Worm (Caenorhabditis elegans): ENCODE results near the gene D2007.1.

Gene D2007.1

ce11 chrIII:8129195-8129594, 26.1 kb upstream of the D2007.1 start (continued):
- peak; percentile 8 for TF ChIP-seq ztf-18 (tag; optimal IDR thresholded peaks at IDR 0.05)
- 0 out of 2 replicates have a peak, but pooled peaks have one; percentile 9 for TF ChIP-seq madf-8 (GFP tag; conservative IDR thresholded peaks at IDR 0.05)
- no peak for TF ChIP-seq F37B4.10 (GFP tag; IDR thresholded peaks at IDR 0.05)
- no peak for TF ChIP-seq ama-1 (optimal IDR thresholded peaks at IDR 0.05)
- TF ChIP-seq ama-1 (GFP tag; optimal IDR thresholded peaks at IDR 0.05), result peak in 1 of 2 experiments; percentile 35
- TF ChIP-seq Y53F4B.3 (GFP tag; IDR thresholded peaks at IDR 0.05), result no peak
- no peak for TF ChIP-seq gei-17 (GFP tag; optimal IDR thresholded peaks at IDR 0.05)
- 0 out of 2 replicates have a peak, but pooled peaks have one; percentile 12 for TF ChIP-seq nfya-2 (GFP tag; IDR thresholded peaks at IDR 0.05)
- TF ChIP-seq hmg-20 (GFP tag; IDR thresholded peaks at IDR 0.05), result 0 out of 2 replicates have a peak, but pooled peaks have one; percentile 18
- TF ChIP-seq Y56A3A.18 (GFP tag; IDR thresholded peaks at IDR 0.05), result 0 out of 2 replicates have a peak, but pooled peaks have one; percentile 54
- 0 out of 2 replicates have a peak, but pooled peaks have one; percentile 9 for TF ChIP-seq mcd-1 (GFP tag; IDR thresholded peaks at IDR 0.05)
- TF ChIP-seq ceh-100 (GFP tag; IDR thresholded peaks at IDR 0.05), result peak; percentile 20; the same call in 1 of the 2 replicates
- TF ChIP-seq unc-130 (GFP tag; optimal IDR thresholded peaks at IDR 0.05), result no peak
- TF ChIP-seq athp-1 (tag; optimal IDR thresholded peaks at IDR 0.05), result peak; percentile 56
- peak; percentile 79 for TF ChIP-seq ekl-4 (GFP tag; IDR thresholded peaks at IDR 0.05)
- no peak for TF ChIP-seq mes-4 (tag; optimal IDR thresholded peaks at IDR 0.05)
- TF ChIP-seq rcor-1 (GFP tag; IDR thresholded peaks at IDR 0.05), result peak; percentile 68; the same call in 1 of the 2 replicates
- TF ChIP-seq cebp-1 (GFP tag; IDR thresholded peaks at IDR 0.05), result no peak
- TF ChIP-seq cebp-1 (tag; optimal IDR thresholded peaks at IDR 0.05), result peak; percentile 6
- no peak for TF ChIP-seq nhr-120 (GFP tag; IDR thresholded peaks at IDR 0.05)

DNA sequence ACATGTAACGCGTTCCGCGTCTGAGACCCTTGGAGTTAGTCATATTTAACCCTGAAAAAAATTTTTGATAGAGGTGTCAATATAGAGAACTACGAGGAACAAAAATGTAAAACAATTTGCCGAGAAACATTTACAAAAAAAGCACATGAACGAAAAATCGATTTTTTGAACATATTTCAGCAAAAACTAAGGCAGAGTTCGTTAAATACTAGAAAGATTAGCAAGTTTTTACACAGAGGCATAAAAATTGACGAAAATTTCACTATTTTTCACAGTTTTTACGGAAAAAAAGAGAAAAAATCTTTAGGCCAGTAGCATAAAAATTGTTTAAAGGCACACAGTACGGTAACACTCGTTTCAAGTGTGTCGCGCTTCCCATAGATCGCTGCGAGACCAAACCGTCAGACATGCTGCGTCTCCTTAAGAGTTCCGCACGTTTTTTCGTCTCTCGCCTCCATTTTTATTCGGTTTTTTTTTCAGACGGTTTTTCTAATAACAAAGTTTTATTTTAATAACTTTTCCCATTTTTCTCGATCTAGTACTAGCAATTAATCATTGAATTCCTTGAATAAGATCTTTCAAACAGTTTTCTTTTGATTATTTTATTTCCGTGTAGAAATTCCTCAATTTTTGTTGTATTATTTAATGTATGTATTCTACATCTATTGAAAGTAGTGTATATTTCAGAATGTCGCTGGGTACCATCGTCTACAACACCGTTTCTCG, 24.9 kb upstream of the D2007.1 start, which contains the start of the genes rpl-21 and C14B9.10:
rpl-21 (minus strand) TSS at position 51 of the 726 bp plus-strand sequence.
C14B9.10 (plus strand) TSS at position 676 of the 726 bp plus-strand sequence.
- TF ChIP-seq hlh-26 (GFP tag; conservative IDR thresholded peaks at IDR 0.05) (no peak), lin-54 (GFP tag; optimal IDR thresholded peaks at IDR 0.05) (peak; percentile 80), Y79H2A.3 (GFP tag; conservative IDR thresholded peaks at IDR 0.05) (no peak), ceh-91 (GFP tag; IDR thresholded peaks at IDR 0.05) (peak; percentile 88), F23B12.7 (tag; optimal IDR thresholded peaks at IDR 0.05; ENCODE audit: insufficient read depth) (peak; percentile 83), ZK185.1 (tag; optimal IDR thresholded peaks at IDR 0.05; ENCODE audit: poor library complexity, severe bottlenecking) (peak; percentile 66), F49E8.2 (tag; optimal IDR thresholded peaks at IDR 0.05; ENCODE audit: insufficient read depth) (peak; percentile 82), F10E7.11 (tag; optimal IDR thresholded peaks at IDR 0.05) (no peak), zfh-2 (GFP tag; conservative IDR thresholded peaks at IDR 0.05) (no peak), madf-10 (tag; optimal IDR thresholded peaks at IDR 0.05) (peak; percentile 26), fkh-3 (tag; optimal IDR thresholded peaks at IDR 0.05) (no peak), attf-5 (GFP tag; optimal IDR thresholded peaks at IDR 0.05) (peak; percentile 76), ceh-100 (GFP tag; IDR thresholded peaks at IDR 0.05) (peak; percentile 52; the same call in 1 of the 2 replicates), madf-8 (GFP tag; conservative IDR thresholded peaks at IDR 0.05) (peak; percentile 53), zim-3 (tag; optimal IDR thresholded peaks at IDR 0.05) (no peak), xnd-1 (tag; optimal IDR thresholded peaks at IDR 0.05) (peak; percentile 60), die-1 (tag; optimal IDR thresholded peaks at IDR 0.05) (no peak), lin-40 (tag; optimal IDR thresholded peaks at IDR 0.05) (peak; percentile 46), atf-7 (tag; optimal IDR thresholded peaks at IDR 0.05) (no peak), sea-2 (GFP tag; IDR thresholded peaks at IDR 0.05) (no peak), sptf-2 (GFP tag; optimal IDR thresholded peaks at IDR 0.05) (no peak), ekl-4 (GFP tag; IDR thresholded peaks at IDR 0.05) (peak; percentile 66; the same call in 1 of the 2 replicates), hmg-1.2 (GFP tag; IDR thresholded peaks at IDR 0.05) (peak; percentile 91), lin-35 (GFP tag; optimal IDR thresholded peaks at IDR 0.05) (peak in 1 of 3 experiments; percentile 67), pha-4 (tag; optimal IDR thresholded peaks at IDR 0.05) (peak; percentile 76), aptf-3 (GFP tag; IDR thresholded peaks at IDR 0.05) (no peak), lsl-1 (GFP tag; optimal IDR thresholded peaks at IDR 0.05) (peak; percentile 96), dpff-1 (tag; optimal IDR thresholded peaks at IDR 0.05) (no peak), cebp-1 (GFP tag; IDR thresholded peaks at IDR 0.05) (no peak), cebp-1 (tag; optimal IDR thresholded peaks at IDR 0.05) (peak; percentile 64), T26A5.8 (tag; optimal IDR thresholded peaks at IDR 0.05) (no peak), aptf-2 (GFP tag; conservative IDR thresholded peaks at IDR 0.05) (no peak)
